Fruit fly (Drosophila melanogaster) whole organism, embryonic: ENCODE results near the gene Or7a.

Source experiments
- Antp ChIP-seq: fragments of 200-800 bp; sonication (Bioruptor generic); optimal IDR thresholded peaks from 3 replicates; lab custom pipeline; 2016; ENCODE audit warnings: missing biosample characterization, missing genetic modification characterization
- CG10366 ChIP-seq: fragments of 200-800 bp; sonication (Bioruptor generic); IDR thresholded peaks from 2 replicates; pipeline ENCODE4 v1.3.6; 2022; ENCODE audit warnings: missing biosample characterization, missing genetic modification characterization
- CG10462 ChIP-seq: fragments of 200-800 bp; sonication (Bioruptor generic); optimal IDR thresholded peaks from 2 replicates; lab custom pipeline; 2016; ENCODE audit warnings: missing biosample characterization, missing genetic modification characterization
- CG10979 ChIP-seq: fragments of 200-800 bp; sonication (Bioruptor generic); optimal IDR thresholded peaks from 2 replicates; lab custom pipeline; 2018; ENCODE audit warnings: missing biosample characterization, mild to moderate bottlenecking, missing genetic modification characterization, moderate library complexity
- CG11247 ChIP-seq: fragments of 200-800 bp; sonication (Bioruptor generic); IDR thresholded peaks from 2 replicates; pipeline ENCODE4 v1.3.6; 2022; ENCODE audit warnings: missing biosample characterization, missing genetic modification characterization
- CG11456 ChIP-seq: fragments of 200-800 bp; sonication (Bioruptor generic); IDR thresholded peaks from 3 replicates; pipeline ENCODE4 v1.3.6; 2022; ENCODE audit warnings: missing biosample characterization, missing genetic modification characterization
- CG12155 ChIP-seq: fragments of 200-800 bp; sonication (Bioruptor generic); optimal IDR thresholded peaks from 3 replicates; lab custom pipeline; 2016; ENCODE audit warnings: missing biosample characterization, missing genetic modification characterization
- CG12391 ChIP-seq: fragments of 200-800 bp; sonication (Bioruptor generic); optimal IDR thresholded peaks from 3 replicates; lab custom pipeline; 2018; ENCODE audit warnings: missing biosample characterization, mild to moderate bottlenecking, missing genetic modification characterization, moderate library complexity
- CG12942 ChIP-seq: fragments of 200-800 bp; sonication (Bioruptor generic); optimal IDR thresholded peaks from 3 replicates; lab custom pipeline; 2016; ENCODE audit warnings: missing biosample characterization, missing genetic modification characterization
- CG14441 ChIP-seq: fragments of 200-800 bp; sonication (Bioruptor generic); IDR thresholded peaks from 2 replicates; pipeline ENCODE4 v1.3.6; 2022; ENCODE audit warnings: missing biosample characterization, missing genetic modification characterization
- CG15696 ChIP-seq: fragments of 200-800 bp; sonication (Bioruptor generic); optimal IDR thresholded peaks from 2 replicates; lab custom pipeline; 2019; ENCODE audit warnings: missing biosample characterization, mild to moderate bottlenecking, missing genetic modification characterization, moderate library complexity
- CG16815 ChIP-seq: fragments of 200-800 bp; sonication (Bioruptor generic); optimal IDR thresholded peaks from 3 replicates; lab custom pipeline; 2017; ENCODE audit warnings: missing biosample characterization, mild to moderate bottlenecking, missing genetic modification characterization
- CG17802 ChIP-seq: fragments of 200-800 bp; sonication (Bioruptor generic); optimal IDR thresholded peaks from 2 replicates; lab custom pipeline; 2018; ENCODE audit warnings: missing biosample characterization, mild to moderate bottlenecking, missing genetic modification characterization, moderate library complexity
- CG17829 ChIP-seq: fragments of 200-800 bp; optimal IDR thresholded peaks from 2 replicates; lab custom pipeline; 2019; ENCODE audit warnings: missing biosample characterization, mild to moderate bottlenecking, missing genetic modification characterization, moderate library complexity
- CG32532 ChIP-seq: fragments of 200-800 bp; sonication (Bioruptor generic); IDR thresholded peaks from 2 replicates; pipeline ENCODE4 v1.3.6; 2022; ENCODE audit warnings: missing biosample characterization, missing genetic modification characterization
- CG34224 ChIP-seq: fragments of 200-800 bp; sonication (Bioruptor generic); IDR thresholded peaks from 3 replicates; pipeline ENCODE4 v1.3.6; 2022; ENCODE audit warnings: missing biosample characterization, missing genetic modification characterization; ENCODE audit not compliant: partially characterized antibody
- CG7556 ChIP-seq: fragments of 200-800 bp; sonication (Bioruptor generic); optimal IDR thresholded peaks from 2 replicates; lab custom pipeline; 2017; ENCODE audit warnings: missing biosample characterization, mild to moderate bottlenecking, missing genetic modification characterization
- CG7786 ChIP-seq: fragments of 200-800 bp; sonication (Bioruptor generic); optimal IDR thresholded peaks from 2 replicates; lab custom pipeline; 2016; ENCODE audit warnings: missing biosample characterization, missing genetic modification characterization
- CG9215 ChIP-seq: fragments of 200-800 bp; sonication (Bioruptor generic); IDR thresholded peaks from 2 replicates; pipeline ENCODE4 v1.3.6; 2022; ENCODE audit warnings: missing biosample characterization, missing genetic modification characterization
- CG9817 ChIP-seq: fragments of 200-800 bp; sonication (Bioruptor generic); optimal IDR thresholded peaks from 2 replicates; lab custom pipeline; 2018; ENCODE audit warnings: missing biosample characterization, mild to moderate bottlenecking, missing genetic modification characterization, moderate library complexity
- CG9932 ChIP-seq: fragments of 200-800 bp; sonication (Bioruptor generic); IDR thresholded peaks from 2 replicates; pipeline ENCODE4 v1.3.6; 2022; ENCODE audit warnings: missing biosample characterization, missing genetic modification characterization
- Drgx ChIP-seq: fragments of 200-800 bp; sonication (Bioruptor generic); IDR thresholded peaks from 2 replicates; pipeline ENCODE4 v1.3.6; 2022; ENCODE audit warnings: missing biosample characterization, missing genetic modification characterization
- Eip74EF ChIP-seq, 2 experiments: fragments of 200-800 bp in 1 of 2; fragments of >200 bp in 1 of 2; sonication (Bioruptor generic) in 1 of 2; optimal IDR thresholded peaks; 2 replicates each; lab custom pipeline; 2017 to 2019; ENCODE audit warnings: missing biosample characterization in 2 of 2, missing genetic modification characterization in 2 of 2, mild to moderate bottlenecking in 1 of 2, moderate library complexity in 1 of 2
- H2.0 ChIP-seq: fragments of 200-800 bp; sonication (Bioruptor generic); IDR thresholded peaks from 2 replicates; pipeline ENCODE4 v1.3.6; 2022; ENCODE audit warnings: missing biosample characterization, missing genetic modification characterization
- HLH54F ChIP-seq: fragments of 200-800 bp; sonication (Bioruptor generic); optimal IDR thresholded peaks from 3 replicates; lab custom pipeline; 2016; ENCODE audit warnings: missing biosample characterization, missing genetic modification characterization
- Hmr ChIP-seq: fragments of 200-800 bp; sonication (Bioruptor generic); optimal IDR thresholded peaks from 3 replicates; lab custom pipeline; 2017; ENCODE audit warnings: mild to moderate bottlenecking, missing biosample characterization, missing genetic modification reagents, missing genetic modification characterization
- Hr78 ChIP-seq, 2 experiments: fragments of 200-800 bp in 1 of 2; fragments of >200 bp in 1 of 2; sonication (Bioruptor generic) in 1 of 2; optimal IDR thresholded peaks; 2 replicates each; lab custom pipeline; 2017 to 2019; ENCODE audit warnings: missing biosample characterization in 2 of 2, missing genetic modification characterization in 2 of 2, mild to moderate bottlenecking in 1 of 2, moderate library complexity in 1 of 2
- MBD-R2 ChIP-seq: fragments of 200-800 bp; sonication (Bioruptor generic); IDR thresholded peaks from 2 replicates; pipeline ENCODE4 v1.3.6; 2022; ENCODE audit warnings: missing biosample characterization, missing genetic modification characterization
- Nf-YC ChIP-seq: fragments of 200-800 bp; optimal IDR thresholded peaks from 3 replicates; lab custom pipeline; 2019; ENCODE audit warnings: missing biosample characterization, mild to moderate bottlenecking, missing genetic modification characterization, moderate library complexity
- Oli ChIP-seq: fragments of 200-800 bp; sonication (Bioruptor generic); optimal IDR thresholded peaks from 2 replicates; lab custom pipeline; 2018; ENCODE audit warnings: missing biosample characterization, mild to moderate bottlenecking, missing genetic modification characterization, moderate library complexity
- Ptx1 ChIP-seq: fragments of 200-800 bp; sonication (Bioruptor generic); IDR thresholded peaks from 2 replicates; pipeline ENCODE4 v1.3.6; 2022; ENCODE audit warnings: missing biosample characterization, missing genetic modification characterization
- Scr ChIP-seq: fragments of 200-800 bp; sonication (Bioruptor generic); IDR thresholded peaks from 2 replicates; pipeline ENCODE4 v1.3.6; 2022; ENCODE audit warnings: missing biosample characterization, missing genetic modification characterization; ENCODE audit not compliant: partially characterized antibody
- Sry-δ ChIP-seq: fragments of 200-800 bp; sonication (Bioruptor generic); optimal IDR thresholded peaks from 2 replicates; lab custom pipeline; 2016; ENCODE audit warnings: missing biosample characterization, missing genetic modification characterization
- aop ChIP-seq: fragments of 200-800 bp; sonication (Bioruptor generic); IDR thresholded peaks from 2 replicates; pipeline ENCODE4 v1.3.6; 2022; ENCODE audit warnings: missing biosample characterization, missing genetic modification characterization
- cato ChIP-seq: fragments of 200-800 bp; sonication (Bioruptor generic); optimal IDR thresholded peaks from 2 replicates; lab custom pipeline; 2016; ENCODE audit warnings: missing biosample characterization, missing genetic modification characterization, borderline replicate concordance
- cwo ChIP-seq: fragments of 200-800 bp; sonication (Bioruptor generic); optimal IDR thresholded peaks from 3 replicates; lab custom pipeline; 2017; ENCODE audit warnings: missing biosample characterization, missing genetic modification characterization, mild to moderate bottlenecking, moderate library complexity, missing genetic modification reagents
- h ChIP-seq: fragments of >200 bp; optimal IDR thresholded peaks from 2 replicates; lab custom pipeline; 2017
- ham ChIP-seq: fragments of 200-800 bp; sonication (Bioruptor generic); IDR thresholded peaks from 2 replicates; pipeline ENCODE4 v1.3.6; 2022; ENCODE audit warnings: missing biosample characterization, missing genetic modification characterization
- klu ChIP-seq: fragments of 200-800 bp; sonication (Bioruptor generic); IDR thresholded peaks from 2 replicates; pipeline ENCODE4 v1.3.6; 2022; ENCODE audit warnings: missing biosample characterization, missing genetic modification characterization
- sens-2 ChIP-seq: fragments of 200-800 bp; sonication (Bioruptor generic); IDR thresholded peaks from 2 replicates; pipeline ENCODE4 v1.3.6; 2022; ENCODE audit warnings: missing biosample characterization, missing genetic modification characterization
- sim ChIP-seq: fragments of 200-800 bp; sonication (Bioruptor generic); IDR thresholded peaks from 2 replicates; pipeline ENCODE4 v1.3.6; 2022; ENCODE audit warnings: missing biosample characterization, missing genetic modification characterization
- slp2 ChIP-seq: fragments of 200-800 bp; sonication (Bioruptor generic); optimal IDR thresholded peaks from 2 replicates; lab custom pipeline; 2016; ENCODE audit warnings: missing biosample characterization, missing genetic modification characterization
- sna ChIP-seq: fragments of 200-800 bp; sonication (Bioruptor generic); IDR thresholded peaks from 2 replicates; pipeline ENCODE4 v1.3.6; 2022; ENCODE audit warnings: missing biosample characterization, missing genetic modification characterization; ENCODE audit not compliant: partially characterized antibody
- so ChIP-seq: fragments of 200-800 bp; sonication (Bioruptor generic); IDR thresholded peaks from 3 replicates; pipeline ENCODE4 v1.3.6; 2022; ENCODE audit warnings: missing biosample characterization, missing genetic modification characterization
- sob ChIP-seq: fragments of 200-800 bp; sonication (Bioruptor generic); IDR thresholded peaks from 2 replicates; pipeline ENCODE4 v1.3.6; 2022; ENCODE audit warnings: missing biosample characterization, missing genetic modification characterization
- ttk ChIP-seq: fragments of 200-800 bp; sonication (Bioruptor generic); IDR thresholded peaks from 2 replicates; pipeline ENCODE4 v2.1.2; 2022; ENCODE audit warnings: missing biosample characterization, missing genetic modification characterization
- unpg ChIP-seq: fragments of 200-800 bp; sonication (Bioruptor generic); optimal IDR thresholded peaks from 3 replicates; lab custom pipeline; 2018; ENCODE audit warnings: missing biosample characterization, mild to moderate bottlenecking, missing genetic modification characterization, moderate library complexity
- vfl ChIP-seq: fragments of 200-800 bp; sonication (Bioruptor generic); optimal IDR thresholded peaks from 2 replicates; lab custom pipeline; 2016; ENCODE audit warnings: missing biosample characterization, missing genetic modification characterization
- wor ChIP-seq: fragments of 200-800 bp; sonication (Bioruptor generic); IDR thresholded peaks from 2 replicates; pipeline ENCODE4 v1.3.6; 2022; ENCODE audit warnings: missing biosample characterization, missing genetic modification characterization

Gene Or7a

DNA sequence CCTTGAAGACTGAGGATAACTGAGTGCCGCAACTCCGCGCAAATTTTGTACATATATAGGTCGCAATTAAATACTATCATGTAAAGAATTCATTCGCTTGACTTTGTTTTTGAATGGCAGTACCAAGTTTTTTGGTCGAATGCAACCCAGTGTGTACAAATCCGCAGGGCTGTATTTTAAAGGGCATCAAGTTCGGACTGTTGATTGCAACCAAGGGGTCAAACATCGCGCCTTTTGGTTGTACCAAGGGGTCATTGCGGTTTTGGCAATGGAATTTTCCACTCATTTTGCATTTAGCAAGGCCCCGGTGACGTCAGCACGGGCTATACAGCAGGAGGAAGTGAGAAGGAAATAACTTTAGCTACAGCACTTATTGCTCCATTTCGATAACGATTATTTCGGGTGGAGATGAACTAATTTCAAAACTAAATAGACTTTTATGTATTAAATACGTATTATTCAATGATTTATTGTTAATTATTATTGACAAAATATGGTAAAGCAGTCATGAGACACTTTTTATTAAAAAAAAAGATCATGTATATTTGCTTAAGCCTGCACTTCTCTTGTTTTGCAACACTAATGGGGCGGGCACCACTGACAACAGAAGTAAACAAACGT, 33.7 kb downstream of the Or7a start, which contains the start of gene CG10958 (continued):
- TF ChIP-seq sna (peak; percentile 50; the same call in 1 of the 2 replicates), CG10366 (GFP tag; lab: Robert Waterston, UW) (peak; percentile 60), CG12942 (GFP tag; lab: Kevin White, UChicago) (peak; percentile 56), h (lab: Kevin White, UChicago) (no peak), CG14441 (GFP tag; lab: Robert Waterston, UW) (peak; percentile 56), CG11247 (peak; percentile 30), cwo (GFP tag; lab: Kevin White, UChicago) (peak; percentile 18), HLH54F (peak; percentile 34), CG7786 (no peak), unpg (peak; percentile 59), CG7556 (GFP tag; lab: Kevin White, UChicago) (peak; percentile 64), Hmr (GFP tag; lab: Kevin White, UChicago) (peak; percentile 56), Oli (tag; lab: Kevin White, UChicago) (peak; percentile 27), Nf-YC (tag; lab: Kevin White, UChicago) (peak; percentile 35), wor (GFP tag; lab: Robert Waterston, UW) (0 out of 2 replicates have a peak, but pooled peaks have one; percentile 28), CG9817 (tag; lab: Kevin White, UChicago) (peak; percentile 44), klu (no peak), sob (GFP tag; lab: Robert Waterston, UW) (peak; percentile 68), CG34224 (GFP tag; lab: Robert Waterston, UW) (no peak), sim (GFP tag; lab: Robert Waterston, UW) (0 out of 2 replicates have a peak, but pooled peaks have one; percentile 10), aop (GFP tag; lab: Robert Waterston, UW) (no peak), ham (GFP tag; lab: Robert Waterston, UW) (no peak), Scr (GFP tag; lab: Robert Waterston, UW) (peak; percentile 31; the same call in 1 of the 2 replicates), so (GFP tag; lab: Robert Waterston, UW) (peak; percentile 53; the same call in 1 of the 3 replicates), Sry-δ (GFP tag; lab: Kevin White, UChicago) (peak; percentile 51), Antp (GFP tag; lab: Kevin White, UChicago) (peak; percentile 9), H2.0 (GFP tag; lab: Robert Waterston, UW) (0 out of 2 replicates have a peak, but pooled peaks have one; percentile 7), Eip74EF (GFP tag; optimal IDR thresholded peaks at IDR 0.05; lab: Kevin White, UChicago) (peak in 1 of 2 experiments; percentile 27), cato (GFP tag; lab: Kevin White, UChicago) (peak; percentile 11), CG17829 (peak; percentile 59), MBD-R2 (GFP tag; lab: Robert Waterston, UW) (peak; percentile 73), vfl (peak; percentile 42), Ptx1 (GFP tag; lab: Robert Waterston, UW) (peak; percentile 73), CG11456 (GFP tag; lab: Robert Waterston, UW) (peak; percentile 52; the same call in 1 of the 3 replicates), slp2 (GFP tag; lab: Kevin White, UChicago) (no peak), CG9932 (GFP tag; lab: Robert Waterston, UW) (peak; percentile 69), ttk (GFP tag; lab: Robert Waterston, UW) (peak; percentile 26; the same call in 1 of the 2 replicates), Drgx (GFP tag; lab: Robert Waterston, UW) (peak; percentile 45; the same call in 1 of the 2 replicates), sens-2 (no peak), CG32532 (peak; percentile 55), CG12155 (GFP tag; lab: Kevin White, UChicago) (peak; percentile 63), Hr78 (GFP tag; optimal IDR thresholded peaks at IDR 0.05; lab: Kevin White, UChicago) (peak in 1 of 2 experiments; percentile 61), CG12391 (tag; lab: Kevin White, UChicago) (peak; percentile 80), CG10979 (tag; lab: Kevin White, UChicago) (peak; percentile 28), CG15696 (tag; lab: Kevin White, UChicago) (peak; percentile 35), CG16815 (GFP tag; lab: Kevin White, UChicago) (peak; percentile 13), CG10462 (GFP tag; lab: Kevin White, UChicago) (no peak), CG9215 (GFP tag; lab: Robert Waterston, UW) (peak; percentile 30; the same call in 1 of the 2 replicates), CG17802 (tag; lab: Kevin White, UChicago) (no peak)
